Fruit fly (Drosophila melanogaster): ENCODE measurements around the gene ntc.

The ntc gene

DNA sequence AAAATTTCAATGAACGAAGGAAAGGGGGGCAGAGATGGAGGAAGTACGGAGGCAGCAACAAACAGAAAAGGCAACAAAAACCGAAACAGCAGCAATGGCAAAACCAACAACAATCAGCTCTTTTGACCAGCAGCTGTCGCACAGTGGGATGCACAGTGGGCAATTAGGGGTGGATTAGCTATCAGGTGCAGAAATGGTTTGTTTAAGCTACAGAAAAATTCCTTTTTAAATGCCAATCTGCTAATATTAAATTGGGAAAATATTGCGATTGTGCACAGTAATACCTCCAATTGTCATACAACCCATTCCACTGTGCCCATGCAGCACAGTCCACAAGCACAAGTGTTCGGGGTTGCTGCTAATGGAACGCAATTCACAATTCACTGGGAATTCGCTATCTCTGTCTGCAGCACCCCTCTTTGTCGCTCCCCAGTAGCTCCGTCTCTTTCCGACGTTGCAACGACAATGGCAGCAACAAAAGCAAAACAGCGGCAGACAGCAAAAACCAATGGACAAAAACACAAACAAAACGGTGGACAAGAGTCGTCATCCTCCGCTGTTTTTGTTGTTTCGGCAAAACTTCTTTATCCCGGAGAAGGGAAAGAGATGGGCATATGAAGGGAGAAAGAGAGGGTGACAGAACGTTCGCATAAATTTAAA lies 21.1 kb downstream of the ntc start (continued):
- TF ChIP-seq sc (optimal IDR thresholded peaks at IDR 0.05) (no peak), sc (GFP tag; optimal IDR thresholded peaks at IDR 0.05) (peak; percentile 93), Ptx1 (GFP tag; IDR thresholded peaks at IDR 0.05) (peak; percentile 98), CG15696 (tag; optimal IDR thresholded peaks at IDR 0.05) (peak; percentile 69), Dip3 (GFP tag; optimal IDR thresholded peaks at IDR 0.05) (peak; percentile 86), CHES-1-like (GFP tag; optimal IDR thresholded peaks at IDR 0.05) (peak; percentile 93), onecut (GFP tag; IDR thresholded peaks at IDR 0.05) (peak; percentile 88), Usf (GFP tag; optimal IDR thresholded peaks at IDR 0.05) (peak; percentile 82), CG10321 (GFP tag; IDR thresholded peaks at IDR 0.05) (peak; percentile 47; the same call in 1 of the 2 replicates), Oaz (GFP tag; IDR thresholded peaks at IDR 0.05) (peak; percentile 93), CG30431 (GFP tag; optimal IDR thresholded peaks at IDR 0.05) (peak; percentile 97), CG10543 (GFP tag; optimal IDR thresholded peaks at IDR 0.05) (peak; percentile 31), CTCF (GFP tag; optimal IDR thresholded peaks at IDR 0.05) (peak; percentile 31), tin (GFP tag; optimal IDR thresholded peaks at IDR 0.05) (peak; percentile 90), CG32767 (GFP tag; IDR thresholded peaks at IDR 0.05) (peak; percentile 94), ato (GFP tag; IDR thresholded peaks at IDR 0.05; ENCODE audit: partially characterized antibody) (no peak), usp (GFP tag; optimal IDR thresholded peaks at IDR 0.05) (no peak), Xrp1 (GFP tag; IDR thresholded peaks at IDR 0.05) (peak; percentile 98), gro (GFP tag; optimal IDR thresholded peaks at IDR 0.05) (peak; percentile 63), fd64A (GFP tag; optimal IDR thresholded peaks at IDR 0.05) (peak; percentile 67), Hmx (GFP tag; optimal IDR thresholded peaks at IDR 0.05) (peak; percentile 31), CG11247 (GFP tag; IDR thresholded peaks at IDR 0.05) (peak; percentile 92), salm (tag; optimal IDR thresholded peaks at IDR 0.05) (peak; percentile 90), CG4730 (GFP tag; IDR thresholded peaks at IDR 0.05) (peak; percentile 93), dati (GFP tag; IDR thresholded peaks at IDR 0.05) (peak; percentile 93), pb (GFP tag; optimal IDR thresholded peaks at IDR 0.05) (peak; percentile 92), sens-2 (GFP tag; IDR thresholded peaks at IDR 0.05) (peak; percentile 95), BtbVII (GFP tag; optimal IDR thresholded peaks at IDR 0.05) (peak; percentile 68), GATAe (GFP tag; conservative IDR thresholded peaks at IDR 0.05) (peak; percentile 44), CG11093 (GFP tag; IDR thresholded peaks at IDR 0.05) (peak; percentile 95), sisA (GFP tag; IDR thresholded peaks at IDR 0.05) (peak; percentile 97), tup (GFP tag; optimal IDR thresholded peaks at IDR 0.05) (peak; percentile 88), croc (GFP tag; conservative IDR thresholded peaks at IDR 0.05) (peak; percentile 94), Antp (GFP tag; optimal IDR thresholded peaks at IDR 0.05) (peak; percentile 98), CG4328 (GFP tag; optimal IDR thresholded peaks at IDR 0.05) (no peak), Taf1 (GFP tag; IDR thresholded peaks at IDR 0.05) (peak; percentile 93), CG16815 (GFP tag; optimal IDR thresholded peaks at IDR 0.05) (peak; percentile 93), hb (GFP tag; IDR thresholded peaks at IDR 0.05; ENCODE audit: partially characterized antibody) (peak; percentile 74; the same call in 2 of the 3 replicates), CG8359 (GFP tag; optimal IDR thresholded peaks at IDR 0.05; ENCODE audit: borderline replicate concordance) (peak; percentile 74), eyg (GFP tag; optimal IDR thresholded peaks at IDR 0.05) (peak; percentile 82), HmgZ (tag; optimal IDR thresholded peaks at IDR 0.05) (peak; percentile 89), Hmr (GFP tag; optimal IDR thresholded peaks at IDR 0.05) (peak; percentile 93), Lim3 (GFP tag; IDR thresholded peaks at IDR 0.05) (peak; percentile 89), CG2199 (GFP tag; IDR thresholded peaks at IDR 0.05) (peak; percentile 97), CG13296 (GFP tag; optimal IDR thresholded peaks at IDR 0.05) (peak; percentile 46), CG12769 (tag; optimal IDR thresholded peaks at IDR 0.05) (peak; percentile 97), CG8765 (GFP tag; IDR thresholded peaks at IDR 0.05) (peak; percentile 95), CG4404 (GFP tag; IDR thresholded peaks at IDR 0.05) (peak; percentile 96), grn (GFP tag; optimal IDR thresholded peaks at IDR 0.05) (peak; percentile 56), Hr78 (GFP tag; optimal IDR thresholded peaks at IDR 0.05) (peak in 1 of 2 experiments; percentile 64), Oli (tag; optimal IDR thresholded peaks at IDR 0.05) (peak; percentile 97)
